Fruit fly (Drosophila melanogaster): Measurements from ENCODE around the gene Rad1.

The Rad1 gene

DNA sequence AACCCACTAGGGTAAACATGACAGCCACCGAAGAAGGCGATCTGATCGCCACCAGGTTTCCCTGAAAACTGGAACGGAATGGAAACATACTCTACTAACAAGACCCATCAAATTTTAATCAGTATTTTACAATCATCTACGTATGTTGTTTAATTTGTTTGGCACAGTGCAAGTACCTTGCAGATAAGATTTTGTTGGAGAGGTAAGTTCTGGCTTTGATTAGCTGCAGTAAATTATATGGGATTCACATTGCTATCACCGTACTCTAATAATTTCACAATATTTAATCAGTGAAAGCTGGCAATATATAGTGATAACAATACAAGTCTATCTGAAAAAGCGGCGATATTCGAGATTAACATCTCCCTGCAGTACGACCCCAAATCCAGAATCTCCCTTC is 10.1 kb downstream of the Rad1 start, which contains the start of gene Cyp309a1:
Cyp309a1 (minus strand) TSS at position 73 of the 400 bp plus-strand sequence.
- TF ChIP-seq CG8478 (optimal IDR thresholded peaks at IDR 0.05) = no peak
- TF ChIP-seq usp (GFP tag; optimal IDR thresholded peaks at IDR 0.05) = no peak
- no peak for TF ChIP-seq pan (optimal IDR thresholded peaks at IDR 0.05)
- TF ChIP-seq EcR (GFP tag; optimal IDR thresholded peaks at IDR 0.05) = no peak
- TF ChIP-seq psq (optimal IDR thresholded peaks at IDR 0.05) = no peak
- no peak for TF ChIP-seq Dll (optimal IDR thresholded peaks at IDR 0.05)

dm6 chr2L:2552725-2553124 is 22.1 kb downstream of the Rad1 start, which contains the start of gene CG3515:
Gene CG3515, minus strand, starts transcription at chr2L:2552825.
- no peak for TF ChIP-seq EcR (GFP tag; optimal IDR thresholded peaks at IDR 0.05)
- no peak for TF ChIP-seq psq (optimal IDR thresholded peaks at IDR 0.05)
- TF ChIP-seq usp (GFP tag; optimal IDR thresholded peaks at IDR 0.05) = no peak
- TF ChIP-seq pan (optimal IDR thresholded peaks at IDR 0.05) = no peak
- TF ChIP-seq Dll (optimal IDR thresholded peaks at IDR 0.05) = no peak
- no peak for TF ChIP-seq CG8478 (optimal IDR thresholded peaks at IDR 0.05)

DNA sequence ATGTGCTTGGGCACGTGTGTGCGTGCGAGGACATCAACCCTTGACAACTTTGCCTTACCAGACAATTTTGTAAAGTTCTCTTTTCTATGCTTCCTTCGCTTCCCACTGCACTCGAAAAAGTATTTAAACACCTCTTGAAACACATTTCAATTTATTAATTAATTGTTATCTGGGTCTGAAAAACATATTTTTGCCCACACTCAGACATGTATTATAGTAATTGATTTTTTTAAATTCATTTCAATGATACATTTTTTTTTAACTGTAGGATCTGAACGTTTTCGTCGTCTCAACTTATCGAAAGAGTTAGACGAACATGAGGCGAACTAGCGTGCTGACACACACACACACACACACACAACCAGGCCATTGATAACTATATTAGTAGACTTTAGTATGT is 32.4 kb downstream of the Rad1 start:
- no peak for TF ChIP-seq CG8478 (optimal IDR thresholded peaks at IDR 0.05)
- no peak for TF ChIP-seq pan (optimal IDR thresholded peaks at IDR 0.05)
- no peak for TF ChIP-seq EcR (GFP tag; optimal IDR thresholded peaks at IDR 0.05)
- no peak for TF ChIP-seq usp (GFP tag; optimal IDR thresholded peaks at IDR 0.05)
- TF ChIP-seq Dll (optimal IDR thresholded peaks at IDR 0.05) = no peak
- TF ChIP-seq psq (optimal IDR thresholded peaks at IDR 0.05) = no peak

DNA sequence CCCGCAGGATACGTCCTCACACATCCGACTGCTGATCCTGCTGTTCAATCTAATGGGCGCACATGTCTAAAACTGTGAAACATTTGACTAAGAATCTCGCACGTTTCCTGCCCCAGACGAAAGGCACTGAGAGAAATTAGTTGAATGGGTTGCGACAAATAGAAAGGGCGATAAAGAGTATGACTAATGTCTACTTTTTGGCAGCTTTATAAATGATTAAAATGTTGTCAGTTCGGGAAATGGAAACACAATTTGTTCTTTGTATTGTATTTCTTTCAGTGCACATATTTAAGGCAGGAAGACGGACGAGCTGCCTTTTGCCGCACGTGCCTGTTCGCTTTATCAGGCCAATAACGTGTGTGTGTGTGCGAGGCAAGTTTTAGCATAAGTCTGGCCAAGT is 46.8 kb downstream of the Rad1 start:
- TF ChIP-seq usp (GFP tag; optimal IDR thresholded peaks at IDR 0.05) = no peak
- TF ChIP-seq CG8478 (optimal IDR thresholded peaks at IDR 0.05) = no peak
- TF ChIP-seq EcR (GFP tag; optimal IDR thresholded peaks at IDR 0.05) = no peak
- TF ChIP-seq pan (optimal IDR thresholded peaks at IDR 0.05) = no peak
- TF ChIP-seq psq (optimal IDR thresholded peaks at IDR 0.05) = no peak
